Worm (Caenorhabditis elegans) whole organism, late embryonic: Measurements from ENCODE around the gene ZK867.2.

Experiments
- ama-1 ChIP-seq: fragments of 150-350 bp; optimal IDR thresholded peaks from 2 replicates; lab custom pipeline; 2014
- ceh-6 ChIP-seq: fragments of 200-800 bp; sonication (Bioruptor generic); optimal IDR thresholded peaks from 2 replicates; lab custom pipeline; 2018; ENCODE audit warnings: mild to moderate bottlenecking, missing genetic modification characterization, missing compliant biosample characterization
- ets-4 ChIP-seq: sonication (generic microtip); optimal IDR thresholded peaks from 2 replicates; lab custom pipeline; 2016; ENCODE audit warnings: missing genetic modification characterization, missing compliant biosample characterization
- fkh-10 ChIP-seq: fragments of 150-350 bp; optimal IDR thresholded peaks from 2 replicates; lab custom pipeline; 2014; ENCODE audit warnings: missing biosample characterization, missing genetic modification reagents, missing genetic modification characterization
- hlh-13 ChIP-seq: fragments of 200-800 bp; sonication (Bioruptor generic); optimal IDR thresholded peaks from 2 replicates; lab custom pipeline; 2018; ENCODE audit warnings: mild to moderate bottlenecking, missing genetic modification characterization, missing compliant biosample characterization
- nhr-11 ChIP-seq: fragments of 150-350 bp; optimal IDR thresholded peaks from 2 replicates; lab custom pipeline; 2014; ENCODE audit warnings: missing biosample characterization, missing genetic modification characterization
- pha-4 ChIP-seq: fragments of 150-350 bp; optimal IDR thresholded peaks from 2 replicates; lab custom pipeline; 2018; ENCODE audit warnings: missing biosample characterization, missing genetic modification reagents, missing genetic modification characterization

- TF ChIP-seq ceh-6 (GFP tag; lab: Kevin White, UChicago), result no peak
- no peak for TF ChIP-seq ets-4
- TF ChIP-seq nhr-11 (tag; lab: Kevin White, UChicago), result no peak
- no peak for TF ChIP-seq pha-4
- TF ChIP-seq ama-1 (lab: Kevin White, UChicago), result no peak
- no peak for TF ChIP-seq hlh-13 (GFP tag; lab: Kevin White, UChicago)
- no peak for TF ChIP-seq fkh-10 (GFP tag; lab: Kevin White, UChicago)
Measured at ce11 chrX:7204175-7204574, 2.3 kb upstream of the ZK867.2 start.
